Fruit fly (Drosophila melanogaster) whole organism, wandering third instar larva: ENCODE data around the gene Cf2.

Source experiments
- Abd-B ChIP-seq: fragments of >200 bp; optimal IDR thresholded peaks from 2 replicates; lab custom pipeline; 2017; ENCODE audit warnings: missing biosample characterization, missing genetic modification characterization
- Dif ChIP-seq: fragments of 200-275, 200-300 bp; sonication (Bioruptor generic); optimal IDR thresholded peaks from 2 replicates; lab custom pipeline; 2018; ENCODE audit warnings: missing biosample characterization, missing genetic modification characterization; ENCODE audit not compliant: partially characterized antibody
- Hr78 ChIP-seq: fragments of >200 bp; optimal IDR thresholded peaks from 2 replicates; lab custom pipeline; 2017; ENCODE audit warnings: missing biosample characterization, missing genetic modification characterization
- Hr83 ChIP-seq: fragments of 200-300 bp; sonication (Bioruptor generic); optimal IDR thresholded peaks from 2 replicates; lab custom pipeline; 2016; ENCODE audit warnings: missing biosample characterization, mild to moderate bottlenecking, missing genetic modification characterization, moderate library complexity; ENCODE audit not compliant: poor library complexity, severe bottlenecking
- Myc ChIP-seq: fragments of >200 bp; optimal IDR thresholded peaks from 2 replicates; lab custom pipeline; 2017
- Rel ChIP-seq, 2 experiments: fragments of 200-800 bp; sonication (Bioruptor generic) in 1 of 2; optimal IDR thresholded peaks; 2 replicates in 1 of 2; 3 replicates in 1 of 2; lab custom pipeline; 2016 to 2019; ENCODE audit warnings: mild to moderate bottlenecking in 2 of 2, missing biosample characterization in 2 of 2, missing genetic modification characterization in 2 of 2, moderate library complexity in 1 of 2
- jim ChIP-seq: fragments of 175-275, 200-325 bp; sonication (Bioruptor generic); optimal IDR thresholded peaks from 2 replicates; lab custom pipeline; 2016; ENCODE audit warnings: missing biosample characterization, mild to moderate bottlenecking, missing genetic modification characterization
- pan ChIP-seq: fragments of >200 bp; optimal IDR thresholded peaks from 2 replicates; lab custom pipeline; 2017
- psq ChIP-seq: fragments of 200-800 bp; sonication (Bioruptor generic); optimal IDR thresholded peaks from 3 replicates; lab custom pipeline; 2017; ENCODE audit warnings: missing biosample characterization, mild to moderate bottlenecking, missing genetic modification characterization, moderate library complexity
- rgr ChIP-seq: fragments of 200-800 bp; sonication (Bioruptor generic); optimal IDR thresholded peaks from 3 replicates; lab custom pipeline; 2016; ENCODE audit warnings: missing biosample characterization, mild to moderate bottlenecking, missing genetic modification characterization
- sage ChIP-seq: fragments of 200-800 bp; sonication (Bioruptor generic); optimal IDR thresholded peaks from 2 replicates; lab custom pipeline; 2016; ENCODE audit warnings: missing biosample characterization, mild to moderate bottlenecking, missing genetic modification characterization

DNA sequence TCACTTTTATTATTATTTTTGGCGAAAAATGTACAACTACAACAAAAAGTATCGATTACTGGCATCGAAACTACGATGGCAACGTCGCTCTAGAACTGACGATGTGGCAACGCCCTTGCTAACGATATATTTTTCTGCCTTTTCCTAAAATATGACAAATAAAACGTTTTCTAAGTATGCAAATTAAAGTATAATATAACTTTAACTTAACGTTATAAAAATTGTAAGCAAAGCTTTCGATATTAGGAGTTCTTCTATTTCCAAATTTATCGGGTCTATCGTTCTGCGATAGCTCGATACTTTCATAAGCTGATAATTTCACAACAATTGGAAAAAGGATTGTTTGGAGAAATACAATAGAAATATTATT, at the start of gene Cf2, which contains the start of gene CG3008:
- TF ChIP-seq Hr83 (GFP tag; lab: Kevin White, UChicago) (no peak), pan (no peak), Hr78 (GFP tag; lab: Kevin White, UChicago) (no peak), Dif (GFP tag; lab: Kevin White, UChicago) (no peak), sage (GFP tag; lab: Kevin White, UChicago) (peak; percentile 53), jim (no peak), Myc (lab: Kevin White, UChicago) (no peak), psq (GFP tag; lab: Kevin White, UChicago) (peak; percentile 69), rgr (GFP tag; lab: Kevin White, UChicago) (no peak), Rel (GFP tag; optimal IDR thresholded peaks at IDR 0.05; lab: Kevin White, UChicago) (no peak), Rel (tag; optimal IDR thresholded peaks at IDR 0.05; lab: Kevin White, UChicago) (no peak), Abd-B (no peak)
